Fruit fly (Drosophila melanogaster) whole organism, wandering third instar larva: ENCODE measurements around the gene Spn28B.

Source experiments
- Abd-B ChIP-seq: fragments of >200 bp; optimal IDR thresholded peaks from 2 replicates; lab custom pipeline; 2017; ENCODE audit warnings: missing biosample characterization, missing genetic modification characterization
- Dfd ChIP-seq: fragments of >200 bp; optimal IDR thresholded peaks from 2 replicates; lab custom pipeline; 2017; ENCODE audit warnings: missing biosample characterization, missing genetic modification characterization
- Dif ChIP-seq: fragments of 200-275, 200-300 bp; sonication (Bioruptor generic); optimal IDR thresholded peaks from 2 replicates; lab custom pipeline; 2018; ENCODE audit warnings: missing biosample characterization, missing genetic modification characterization; ENCODE audit not compliant: partially characterized antibody
- HLH106 ChIP-seq: fragments of 200-800 bp; optimal IDR thresholded peaks from 3 replicates; lab custom pipeline; 2019; ENCODE audit warnings: missing biosample characterization, mild to moderate bottlenecking, missing genetic modification characterization, moderate library complexity
- Hr83 ChIP-seq: fragments of 200-300 bp; sonication (Bioruptor generic); optimal IDR thresholded peaks from 2 replicates; lab custom pipeline; 2016; ENCODE audit warnings: missing biosample characterization, mild to moderate bottlenecking, missing genetic modification characterization, moderate library complexity; ENCODE audit not compliant: poor library complexity, severe bottlenecking
- Jra ChIP-seq: sonication (Bioruptor generic); optimal IDR thresholded peaks from 2 replicates; lab custom pipeline; 2016; ENCODE audit warnings: missing biosample characterization, missing genetic modification characterization
- Mio ChIP-seq: sonication (Bioruptor generic); optimal IDR thresholded peaks from 2 replicates; lab custom pipeline; 2016; ENCODE audit warnings: missing biosample characterization, missing genetic modification characterization
- Myc ChIP-seq: fragments of >200 bp; optimal IDR thresholded peaks from 2 replicates; lab custom pipeline; 2017
- N ChIP-seq: fragments of >200 bp; optimal IDR thresholded peaks from 2 replicates; lab custom pipeline; 2018; ENCODE audit warnings: missing biosample characterization, missing external identifiers, missing genetic modification characterization
- OdsH ChIP-seq: fragments of 200-800 bp; sonication (Bioruptor generic); optimal IDR thresholded peaks from 2 replicates; lab custom pipeline; 2016; ENCODE audit warnings: missing biosample characterization, mild to moderate bottlenecking, missing genetic modification characterization
- Rel ChIP-seq, 2 experiments: fragments of 200-800 bp; sonication (Bioruptor generic) in 1 of 2; optimal IDR thresholded peaks; 2 replicates in 1 of 2; 3 replicates in 1 of 2; lab custom pipeline; 2016 to 2019; ENCODE audit warnings: mild to moderate bottlenecking in 2 of 2, missing biosample characterization in 2 of 2, missing genetic modification characterization in 2 of 2, moderate library complexity in 1 of 2
- Sp1 ChIP-seq: fragments of 200-800 bp; sonication (Bioruptor generic); optimal IDR thresholded peaks from 3 replicates; lab custom pipeline; 2019; ENCODE audit warnings: missing biosample characterization, mild to moderate bottlenecking, missing genetic modification characterization, moderate library complexity
- Vsx2 ChIP-seq: fragments of 200-300, 225-300 bp; sonication (Bioruptor generic); optimal IDR thresholded peaks from 2 replicates; lab custom pipeline; 2018; ENCODE audit warnings: missing biosample characterization, missing genetic modification characterization; ENCODE audit not compliant: partially characterized antibody
- br ChIP-seq: fragments of 200-800 bp; sonication (Bioruptor generic); optimal IDR thresholded peaks from 2 replicates; lab custom pipeline; 2016; ENCODE audit warnings: missing biosample characterization, missing genetic modification characterization
- brk ChIP-seq: fragments of 200-800 bp; sonication (Bioruptor generic); optimal IDR thresholded peaks from 2 replicates; lab custom pipeline; 2016; ENCODE audit warnings: missing biosample characterization, mild to moderate bottlenecking, missing genetic modification characterization
- dl ChIP-seq, 2 experiments: fragments of 175-275, 200-275 bp in 1 of 2; fragments of 200-275 bp in 1 of 2; sonication (Bioruptor generic); optimal IDR thresholded peaks; lab custom pipeline; 2018; ENCODE audit warnings: mild to moderate bottlenecking in 2 of 2, missing biosample characterization in 2 of 2, missing genetic modification characterization in 2 of 2, moderate library complexity in 2 of 2; ENCODE audit not compliant: partially characterized antibody in 2 of 2, insufficient read depth in 1 of 2
- dmrt93B ChIP-seq: fragments of 200-800 bp; sonication (Bioruptor generic); optimal IDR thresholded peaks from 2 replicates; lab custom pipeline; 2018; ENCODE audit warnings: missing biosample characterization, mild to moderate bottlenecking, missing genetic modification characterization
- dsf ChIP-seq: sonication (Bioruptor generic); optimal IDR thresholded peaks from 2 replicates; lab custom pipeline; 2016; ENCODE audit warnings: missing biosample characterization, missing genetic modification characterization, borderline replicate concordance
- ey ChIP-seq: fragments of 200-800 bp; sonication (Bioruptor generic); optimal IDR thresholded peaks from 2 replicates; lab custom pipeline; 2016; ENCODE audit warnings: missing biosample characterization, missing genetic modification characterization
- foxo ChIP-seq, 2 experiments: fragments of 200-800 bp; sonication (Bioruptor generic); optimal IDR thresholded peaks; 2 replicates in 1 of 2; 3 replicates in 1 of 2; lab custom pipeline; 2016 to 2017; ENCODE audit warnings: missing biosample characterization in 2 of 2, missing genetic modification characterization in 2 of 2
- fru ChIP-seq: fragments of 200-800 bp; sonication (Bioruptor generic); optimal IDR thresholded peaks from 3 replicates; lab custom pipeline; 2016; ENCODE audit warnings: missing biosample characterization, mild to moderate bottlenecking, missing genetic modification characterization
- h ChIP-seq: fragments of 200-800 bp; sonication (Bioruptor generic); optimal IDR thresholded peaks from 3 replicates; lab custom pipeline; 2016; ENCODE audit warnings: missing biosample characterization, mild to moderate bottlenecking, missing genetic modification characterization
- lola ChIP-seq: fragments of >200 bp; optimal IDR thresholded peaks from 2 replicates; lab custom pipeline; 2017; ENCODE audit warnings: missing biosample characterization, missing genetic modification characterization
- psq ChIP-seq: fragments of 200-800 bp; sonication (Bioruptor generic); optimal IDR thresholded peaks from 3 replicates; lab custom pipeline; 2017; ENCODE audit warnings: missing biosample characterization, mild to moderate bottlenecking, missing genetic modification characterization, moderate library complexity
- rgr ChIP-seq: fragments of 200-800 bp; sonication (Bioruptor generic); optimal IDR thresholded peaks from 3 replicates; lab custom pipeline; 2016; ENCODE audit warnings: missing biosample characterization, mild to moderate bottlenecking, missing genetic modification characterization
- sv ChIP-seq: fragments of 200-800 bp; sonication (Bioruptor generic); optimal IDR thresholded peaks from 3 replicates; lab custom pipeline; 2016; ENCODE audit warnings: missing biosample characterization, missing genetic modification characterization
- usp ChIP-seq: fragments of >200 bp; optimal IDR thresholded peaks from 2 replicates; lab custom pipeline; 2017; ENCODE audit warnings: missing biosample characterization, missing genetic modification characterization
- woc ChIP-seq: sonication (Bioruptor generic); optimal IDR thresholded peaks from 2 replicates; lab custom pipeline; 2016; ENCODE audit warnings: missing biosample characterization, mild to moderate bottlenecking, missing genetic modification characterization

Spn28B gene

DNA sequence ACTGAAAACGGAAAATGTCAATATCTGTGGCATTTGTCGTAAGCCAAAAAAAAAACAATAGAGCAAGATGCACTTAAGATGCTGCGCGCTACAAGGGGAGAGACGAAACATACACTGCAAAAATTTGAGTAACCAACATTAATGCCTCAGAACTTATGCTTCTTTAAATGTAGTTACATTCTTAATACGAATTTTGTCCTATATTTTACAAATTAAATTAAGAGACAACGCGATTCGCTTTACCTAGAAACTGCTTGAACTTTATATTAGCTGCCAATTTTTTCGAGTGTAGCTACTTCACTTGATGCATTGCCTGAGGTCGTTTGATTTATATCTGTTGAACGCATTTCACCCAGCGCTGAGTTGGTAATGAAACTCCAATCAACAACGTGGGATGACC, 15.1 kb downstream of the Spn28B start (continued):
- TF ChIP-seq h (GFP tag; lab: Kevin White, UChicago) (peak; percentile 45), rgr (GFP tag; lab: Kevin White, UChicago) (peak; percentile 27), psq (GFP tag; lab: Kevin White, UChicago) (peak; percentile 47), Myc (lab: Kevin White, UChicago) (no peak), Rel (GFP tag; optimal IDR thresholded peaks at IDR 0.05; lab: Kevin White, UChicago) (no peak), Rel (tag; optimal IDR thresholded peaks at IDR 0.05; lab: Kevin White, UChicago) (no peak)
- TF ChIP-seq, all 38 proteins: peak for 11

DNA sequence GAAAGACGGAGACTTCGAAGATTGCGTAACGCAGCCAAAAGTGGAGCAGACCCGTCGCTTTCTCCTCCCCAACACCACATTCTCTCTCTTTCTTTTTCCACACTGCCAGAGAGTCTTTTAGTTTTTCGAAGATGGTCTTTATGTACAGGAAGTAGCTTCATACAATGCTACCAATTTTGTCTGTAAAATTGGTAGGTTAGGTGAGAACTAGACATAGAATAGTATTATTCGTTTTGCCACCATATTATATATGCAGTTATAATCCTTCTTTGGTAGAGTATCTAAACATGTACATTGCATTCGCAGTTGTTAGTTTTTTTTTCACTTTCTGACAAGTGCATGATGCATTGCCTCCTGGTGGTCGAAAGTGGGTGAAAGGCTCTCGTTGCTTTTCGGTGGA, 15.7 kb downstream of the Spn28B start:
- TF ChIP-seq Abd-B (GFP tag; lab: Kevin White, UChicago) (no peak), dmrt93B (GFP tag; lab: Kevin White, UChicago) (no peak), foxo (GFP tag; optimal IDR thresholded peaks at IDR 0.05; lab: Kevin White, UChicago) (no peak), N (GFP tag; lab: Kevin White, UChicago) (no peak), Mio (GFP tag; lab: Kevin White, UChicago) (no peak), br (GFP tag; lab: Kevin White, UChicago) (no peak), usp (no peak), woc (GFP tag; lab: Kevin White, UChicago) (no peak), Myc (lab: Kevin White, UChicago) (no peak), sv (no peak), Rel (GFP tag; optimal IDR thresholded peaks at IDR 0.05; lab: Kevin White, UChicago) (no peak), Rel (tag; optimal IDR thresholded peaks at IDR 0.05; lab: Kevin White, UChicago) (no peak), h (GFP tag; lab: Kevin White, UChicago) (no peak), HLH106 (tag; lab: Kevin White, UChicago) (no peak), dl (GFP tag; optimal IDR thresholded peaks at IDR 0.05; lab: Kevin White, UChicago; ENCODE audit: insufficient read depth in 1 of 2, partially characterized antibody in 2 of 2) (no peak), rgr (GFP tag; lab: Kevin White, UChicago) (no peak), dsf (GFP tag; lab: Kevin White, UChicago) (no peak), Jra (no peak)
- TF ChIP-seq, all 38 proteins: peak for 0

DNA sequence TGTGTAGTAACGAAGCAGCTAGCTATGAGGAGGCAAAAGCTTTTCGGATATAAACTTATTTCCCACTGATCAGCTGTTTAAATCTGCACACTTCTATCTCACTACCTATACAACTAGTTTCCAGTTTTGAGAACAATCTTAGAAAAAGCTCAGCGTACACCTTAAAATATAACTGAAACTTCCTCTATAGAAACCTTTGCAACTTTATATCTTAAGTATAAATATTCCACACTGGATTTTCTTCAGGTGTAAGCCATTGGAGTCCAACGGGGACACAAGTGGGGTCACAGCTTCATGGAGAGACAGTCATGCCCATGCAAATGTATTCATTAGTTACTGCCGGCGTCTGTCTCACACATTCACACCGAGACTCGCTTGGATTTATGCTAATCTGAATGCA, 16.5 kb downstream of the Spn28B start:
- TF ChIP-seq Hr83: no peak
- no peak for TF ChIP-seq Dfd (GFP tag; lab: Kevin White, UChicago)
- no peak for TF ChIP-seq Mio (GFP tag; lab: Kevin White, UChicago)
- TF ChIP-seq sv: no peak
- TF ChIP-seq Sp1 (GFP tag; lab: Kevin White, UChicago): no peak
- TF ChIP-seq N (GFP tag; lab: Kevin White, UChicago): no peak
- no peak for TF ChIP-seq lola (GFP tag; lab: Kevin White, UChicago)
- TF ChIP-seq fru (GFP tag; lab: Kevin White, UChicago): no peak

DNA sequence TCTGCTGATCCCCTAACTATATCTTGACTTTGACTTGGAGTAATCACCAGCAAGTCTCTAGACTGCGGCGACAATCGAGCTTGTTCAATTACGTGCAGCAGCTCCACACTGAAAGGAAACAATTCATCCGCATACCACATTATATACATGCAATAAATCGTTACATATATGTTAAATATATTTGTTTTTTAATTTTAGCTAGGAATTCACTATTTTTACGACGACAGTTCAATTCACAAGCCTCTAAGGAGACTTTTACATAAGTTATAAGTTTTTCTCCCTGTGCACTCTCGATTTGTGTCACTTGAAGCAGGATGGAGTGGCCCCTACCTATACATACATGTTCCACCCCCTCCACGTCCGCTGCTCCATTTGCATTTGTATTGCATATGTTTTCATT, 17.0 kb downstream of the Spn28B start:
- no peak for TF ChIP-seq brk
- TF ChIP-seq lola (GFP tag; lab: Kevin White, UChicago): no peak
- no peak for TF ChIP-seq rgr (GFP tag; lab: Kevin White, UChicago)
- TF ChIP-seq Dif: no peak
- TF ChIP-seq N (GFP tag; lab: Kevin White, UChicago): no peak
- TF ChIP-seq Mio (GFP tag; lab: Kevin White, UChicago): no peak
- TF ChIP-seq dl (GFP tag; optimal IDR thresholded peaks at IDR 0.05; lab: Kevin White, UChicago; ENCODE audit: insufficient read depth in 1 of 2, partially characterized antibody in 2 of 2): no peak
- TF ChIP-seq Sp1 (GFP tag; lab: Kevin White, UChicago): no peak
- no peak for TF ChIP-seq Myc (lab: Kevin White, UChicago)
- TF ChIP-seq fru (GFP tag; lab: Kevin White, UChicago): no peak
- TF ChIP-seq br (GFP tag; lab: Kevin White, UChicago): no peak
- no peak for TF ChIP-seq Rel (GFP tag; optimal IDR thresholded peaks at IDR 0.05; lab: Kevin White, UChicago)
- TF ChIP-seq Rel (tag; optimal IDR thresholded peaks at IDR 0.05; lab: Kevin White, UChicago): no peak
- TF ChIP-seq Dfd (GFP tag; lab: Kevin White, UChicago): no peak
- TF ChIP-seq Vsx2: no peak
- no peak for TF ChIP-seq sv
- TF ChIP-seq dmrt93B (GFP tag; lab: Kevin White, UChicago): no peak

DNA sequence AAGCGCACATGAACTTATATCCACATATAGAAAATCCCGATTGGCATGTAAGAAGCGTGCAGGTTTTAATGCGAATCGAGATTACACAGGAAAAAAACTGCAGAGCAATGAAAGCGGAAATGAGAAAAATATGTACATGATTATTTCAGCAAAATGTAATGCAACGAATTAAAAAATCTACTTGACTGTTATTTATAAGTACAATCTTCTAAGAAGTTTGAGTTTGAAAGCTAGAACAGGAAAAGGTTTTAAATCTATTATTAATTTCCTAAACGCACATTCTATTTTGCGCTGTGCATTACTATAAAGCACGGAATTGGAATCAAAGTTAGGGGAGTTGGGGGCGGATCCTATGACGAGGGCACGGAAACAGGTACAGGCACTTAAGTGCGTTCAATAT, 20.2 kb downstream of the Spn28B start:
- no peak for TF ChIP-seq dmrt93B (GFP tag; lab: Kevin White, UChicago)
- TF ChIP-seq foxo (GFP tag; optimal IDR thresholded peaks at IDR 0.05; lab: Kevin White, UChicago): peak in 1 of 2 experiments; percentile 30
- peak; percentile 38 for TF ChIP-seq ey (GFP tag; lab: Kevin White, UChicago)
- peak; percentile 5 for TF ChIP-seq rgr (GFP tag; lab: Kevin White, UChicago)
- TF ChIP-seq psq (GFP tag; lab: Kevin White, UChicago): no peak
- TF ChIP-seq h (GFP tag; lab: Kevin White, UChicago): peak; percentile 62
- peak; percentile 36 for TF ChIP-seq OdsH (GFP tag; lab: Kevin White, UChicago)
- peak; percentile 21 for TF ChIP-seq fru (GFP tag; lab: Kevin White, UChicago)
